Worm (Caenorhabditis elegans) whole organism, young adult: Measurements from ENCODE around the gene K02H11.9.

Experiments
- aptf-2 ChIP-seq: fragments of 200-800 bp; sonication (Bioruptor generic); conservative IDR thresholded peaks from 2 replicates; pipeline ENCODE4 v1.3.6; 2022; ENCODE audit warnings: missing genetic modification reagents, missing genetic modification characterization, missing compliant biosample characterization
- nfya-1 ChIP-seq: sonication (generic microtip); optimal IDR thresholded peaks from 2 replicates; lab custom pipeline; 2017; ENCODE audit warnings: antibody characterized with exemption, missing compliant biosample characterization, missing genetic modification characterization, borderline replicate concordance; ENCODE audit not compliant: insufficient read depth
- nhr-120 ChIP-seq: fragments of 200-800 bp; sonication (Bioruptor generic); IDR thresholded peaks from 2 replicates; pipeline ENCODE4 v1.3.6; 2022; ENCODE audit warnings: missing genetic modification characterization, missing compliant biosample characterization

- no peak for TF ChIP-seq nfya-1 (tag; lab: Kevin White, UChicago)
- TF ChIP-seq aptf-2 (GFP tag; lab: Robert Waterston, UW), result no peak
- TF ChIP-seq nhr-120, result no peak
Observed at ce11 chrV:1534315-1534714, 2.6 kb downstream of the K02H11.9 start, which contains the start of gene trx-5.
